Worm (Caenorhabditis elegans) whole organism, L4 larva: ENCODE measurements around the gene F39G3.4.

Source experiments
- F37D6.2 ChIP-seq: sonication (generic microtip); optimal IDR thresholded peaks from 2 replicates; lab custom pipeline; 2016; ENCODE audit warnings: mild to moderate bottlenecking, missing genetic modification characterization, missing compliant biosample characterization
- Y48G9A.11 ChIP-seq: fragments of 200-800 bp; sonication (Bioruptor generic); IDR thresholded peaks from 2 replicates; pipeline ENCODE4 v1.3.6; 2022; ENCODE audit warnings: missing genetic modification reagents, missing genetic modification characterization, missing compliant biosample characterization
- Y75B8A.6 ChIP-seq: fragments of 200-800 bp; sonication (Bioruptor generic); IDR thresholded peaks from 2 replicates; pipeline ENCODE4 v1.3.6; 2022; ENCODE audit warnings: missing genetic modification reagents, missing genetic modification characterization, missing compliant biosample characterization
- aha-1 ChIP-seq: fragments of 150-350 bp; peaks from one replicate; lab custom pipeline; 2014; ENCODE audit warnings: missing biosample characterization, missing genetic modification characterization
- ceh-28 ChIP-seq: fragments of 150-350 bp; optimal IDR thresholded peaks from 2 replicates; lab custom pipeline; 2014; ENCODE audit warnings: missing biosample characterization, missing genetic modification reagents, missing genetic modification characterization
- ceh-44 ChIP-seq: fragments of 200-800 bp; sonication (Bioruptor generic); IDR thresholded peaks from 2 replicates; pipeline ENCODE4 v1.3.6; 2022; ENCODE audit warnings: missing genetic modification reagents, missing genetic modification characterization, missing compliant biosample characterization
- ces-1 ChIP-seq: fragments of 150-350 bp; sonication (generic microtip); optimal IDR thresholded peaks from 4 replicates; lab custom pipeline; 2014; ENCODE audit warnings: missing biosample characterization, missing genetic modification reagents, missing genetic modification characterization
- daf-16 ChIP-seq, 3 experiments: sonication (generic microtip); optimal IDR thresholded peaks; 2 replicates each; lab custom pipeline; 2016 to 2017; ENCODE audit warnings: missing genetic modification characterization in 3 of 3, missing genetic modification reagents in 3 of 3, mild to moderate bottlenecking in 2 of 3, missing compliant biosample characterization in 2 of 3, missing biosample characterization in 1 of 3, moderate library complexity in 1 of 3
- daf-19 ChIP-seq: fragments of 200-800 bp; sonication (Bioruptor generic); conservative IDR thresholded peaks from 2 replicates; pipeline ENCODE4 v1.3.6; 2022; ENCODE audit warnings: missing genetic modification characterization, missing compliant biosample characterization
- daf-8 ChIP-seq: fragments of 200-800 bp; sonication (Bioruptor generic); IDR thresholded peaks from 2 replicates; pipeline ENCODE4 v1.3.6; 2022; ENCODE audit warnings: missing genetic modification characterization, missing compliant biosample characterization
- dmd-6 ChIP-seq: fragments of 200-800 bp; sonication (Bioruptor generic); IDR thresholded peaks from 2 replicates; pipeline ENCODE4 v1.3.6; 2022; ENCODE audit warnings: missing genetic modification reagents, missing genetic modification characterization, missing compliant biosample characterization
- dpl-1 ChIP-seq: fragments of 150-350 bp; optimal IDR thresholded peaks from 2 replicates; lab custom pipeline; 2014; ENCODE audit warnings: missing biosample characterization, missing genetic modification reagents, missing genetic modification characterization
- egl-43 ChIP-seq: fragments of 200-800 bp; sonication (Bioruptor generic); IDR thresholded peaks from 2 replicates; pipeline ENCODE4 v1.3.6; 2022; ENCODE audit warnings: missing genetic modification reagents, missing genetic modification characterization, missing compliant biosample characterization
- jun-1 ChIP-seq: fragments of 150-350 bp; optimal IDR thresholded peaks from 2 replicates; lab custom pipeline; 2014; ENCODE audit warnings: missing biosample characterization, missing genetic modification reagents, missing genetic modification characterization
- lim-7 ChIP-seq: fragments of 200-800 bp; sonication (Bioruptor generic); IDR thresholded peaks from 2 replicates; pipeline ENCODE4 v1.3.6; 2022; ENCODE audit warnings: missing genetic modification characterization, missing compliant biosample characterization
- lin-29 ChIP-seq: fragments of 200-800 bp; sonication (Bioruptor generic); IDR thresholded peaks from 2 replicates; pipeline ENCODE4 v1.3.6; 2022; ENCODE audit warnings: missing genetic modification reagents, missing genetic modification characterization, missing compliant biosample characterization
- lin-38 ChIP-seq: fragments of 200-800 bp; sonication (Bioruptor generic); IDR thresholded peaks from 2 replicates; pipeline ENCODE4 v1.3.6; 2022; ENCODE audit warnings: missing genetic modification reagents, missing genetic modification characterization, missing compliant biosample characterization
- lir-3 ChIP-seq: sonication (generic microtip); optimal IDR thresholded peaks from 2 replicates; lab custom pipeline; 2016; ENCODE audit warnings: mild to moderate bottlenecking, missing genetic modification characterization, missing compliant biosample characterization
- madf-9 ChIP-seq: fragments of 200-800 bp; sonication (Bioruptor generic); conservative IDR thresholded peaks from 2 replicates; pipeline ENCODE4 v1.3.6; 2022; ENCODE audit warnings: missing genetic modification reagents, missing genetic modification characterization, missing compliant biosample characterization
- mxl-2 ChIP-seq: fragments of 200-800 bp; sonication (Bioruptor generic); conservative IDR thresholded peaks from 2 replicates; pipeline ENCODE4 v1.3.6; 2022; ENCODE audit warnings: missing genetic modification reagents, missing genetic modification characterization, missing compliant biosample characterization
- nhr-111 ChIP-seq: fragments of 200-800 bp; sonication (Bioruptor generic); optimal IDR thresholded peaks from 2 replicates; lab custom pipeline; 2018; ENCODE audit warnings: mild to moderate bottlenecking, missing genetic modification characterization, missing compliant biosample characterization
- nhr-237 ChIP-seq: sonication (generic microtip); optimal IDR thresholded peaks from 2 replicates; lab custom pipeline; 2017; ENCODE audit warnings: missing biosample characterization, missing genetic modification characterization
- nhr-25 ChIP-seq: sonication (generic microtip); optimal IDR thresholded peaks from 2 replicates; lab custom pipeline; 2017; ENCODE audit warnings: missing genetic modification characterization, mild to moderate bottlenecking, missing compliant biosample characterization, antibody characterized with exemption, moderate library complexity, borderline replicate concordance; ENCODE audit not compliant: insufficient read depth
- pha-4 ChIP-seq, 2 experiments: fragments of 150-350 bp in 1 of 2; fragments of 200-800 bp in 1 of 2; sonication (Bioruptor generic) in 1 of 2; IDR thresholded peaks in 1 of 2; optimal IDR thresholded peaks in 1 of 2; 2 replicates each; pipeline versions ENCODE4 v1.3.6 to Lab custom; 2014 to 2022; ENCODE audit warnings: missing genetic modification characterization in 2 of 2, missing genetic modification reagents in 2 of 2, missing biosample characterization in 1 of 2, missing compliant biosample characterization in 1 of 2
- pqm-1 ChIP-seq: sonication (generic microtip); optimal IDR thresholded peaks from 2 replicates; lab custom pipeline; 2017; ENCODE audit warnings: missing biosample characterization, missing genetic modification characterization
- rbr-2 ChIP-seq: sonication (generic microtip); optimal IDR thresholded peaks from 2 replicates; lab custom pipeline; 2016; ENCODE audit warnings: missing genotype, missing genetic modification characterization, missing compliant biosample characterization
- saeg-2 ChIP-seq: fragments of 200-800 bp; sonication (Bioruptor generic); IDR thresholded peaks from 2 replicates; pipeline ENCODE4 v1.3.6; 2022; ENCODE audit warnings: missing genetic modification reagents, missing genetic modification characterization, missing compliant biosample characterization
- sdz-12 ChIP-seq: fragments of 200-800 bp; sonication (Bioruptor generic); optimal IDR thresholded peaks from 2 replicates; lab custom pipeline; 2018; ENCODE audit warnings: mild to moderate bottlenecking, missing genetic modification characterization, missing compliant biosample characterization
- set-16 ChIP-seq: fragments of 200-800 bp; sonication (Bioruptor generic); IDR thresholded peaks from 2 replicates; pipeline ENCODE4 v1.3.6; 2022; ENCODE audit warnings: missing genetic modification reagents, missing genetic modification characterization, missing compliant biosample characterization
- snpc-1.2 ChIP-seq: fragments of 200-800 bp; sonication (Bioruptor generic); IDR thresholded peaks from 2 replicates; pipeline ENCODE4 v1.3.6; 2022; ENCODE audit warnings: missing genetic modification reagents, missing genetic modification characterization, missing compliant biosample characterization
- snpc-4 ChIP-seq: fragments of 150-350 bp; optimal IDR thresholded peaks from 2 replicates; lab custom pipeline; 2014; ENCODE audit warnings: missing biosample characterization, missing genetic modification characterization
- spr-3 ChIP-seq: fragments of 200-800 bp; sonication (Bioruptor generic); optimal IDR thresholded peaks from 2 replicates; lab custom pipeline; 2018; ENCODE audit warnings: mild to moderate bottlenecking, missing genetic modification characterization, missing compliant biosample characterization
- tra-1 ChIP-seq: fragments of 200-800 bp; sonication (Bioruptor generic); IDR thresholded peaks from 2 replicates; pipeline ENCODE4 v1.3.6; 2022; ENCODE audit warnings: missing genetic modification reagents, missing genetic modification characterization, missing compliant biosample characterization
- unc-130 ChIP-seq: sonication (generic microtip); optimal IDR thresholded peaks from 2 replicates; lab custom pipeline; 2016; ENCODE audit warnings: missing genetic modification reagents, missing genetic modification characterization, missing compliant biosample characterization
- vab-7 ChIP-seq: fragments of 200-800 bp; sonication (Bioruptor generic); IDR thresholded peaks from 2 replicates; pipeline ENCODE4 v1.3.6; 2022; ENCODE audit warnings: missing genetic modification reagents, missing genetic modification characterization, missing compliant biosample characterization
- zfp-2 ChIP-seq: sonication (generic microtip); optimal IDR thresholded peaks from 2 replicates; lab custom pipeline; 2016; ENCODE audit warnings: mild to moderate bottlenecking, missing genetic modification characterization, missing compliant biosample characterization

The F39G3.4 gene

ce11 chrV:4745269-4745668 lies 20.7 kb downstream of the F39G3.4 start, which contains the start of gene C18G1.7:
Gene C18G1.7 (plus strand): TSS chrV:4745569.
- TF ChIP-seq dpl-1: no peak
- TF ChIP-seq nhr-111 (GFP tag; lab: Kevin White, UChicago): no peak
- TF ChIP-seq madf-9 (GFP tag; lab: Robert Waterston, UW): no peak
- TF ChIP-seq mxl-2: no peak
- no peak for TF ChIP-seq daf-19 (GFP tag; lab: Robert Waterston, UW)
- TF ChIP-seq dmd-6 (GFP tag; lab: Robert Waterston, UW): no peak
- no peak for TF ChIP-seq nhr-237 (tag; lab: Kevin White, UChicago)
- TF ChIP-seq daf-8 (GFP tag; lab: Robert Waterston, UW): no peak
- TF ChIP-seq rbr-2 (tag; lab: Kevin White, UChicago): no peak
- TF ChIP-seq zfp-2 (tag; lab: Kevin White, UChicago): no peak
- TF ChIP-seq pqm-1: no peak
- TF ChIP-seq ces-1 (GFP tag; lab: Kevin White, UChicago): no peak
- TF ChIP-seq lin-29 (GFP tag; lab: Robert Waterston, UW): no peak
- no peak for TF ChIP-seq sdz-12 (GFP tag; lab: Kevin White, UChicago)
- TF ChIP-seq spr-3: no peak
- no peak for TF ChIP-seq F37D6.2

ce11 chrV:4750294-4750693 lies 25.7 kb downstream of the F39G3.4 start, which contains the start of gene C18G1.6:
Gene C18G1.6 (plus strand): TSS chrV:4750594.
- TF ChIP-seq ceh-28 (tag; lab: Kevin White, UChicago) (no peak), daf-16 (GFP tag; optimal IDR thresholded peaks at IDR 0.05; lab: Kevin White, UChicago) (no peak), daf-16 (tag; optimal IDR thresholded peaks at IDR 0.05; lab: Kevin White, UChicago) (no peak), nhr-25 (tag; lab: Kevin White, UChicago) (no peak), pqm-1 (no peak), tra-1 (GFP tag; lab: Robert Waterston, UW) (no peak), jun-1 (no peak), snpc-4 (tag; lab: Kevin White, UChicago) (no peak), vab-7 (GFP tag; lab: Robert Waterston, UW) (no peak)

- TF ChIP-seq lim-7 (GFP tag; lab: Robert Waterston, UW): peak; percentile 45; the same call in 1 of the 2 replicates
- peak; percentile 73 for TF ChIP-seq aha-1 (tag; lab: Kevin White, UChicago)
- peak; percentile 59 for TF ChIP-seq Y48G9A.11 (GFP tag; lab: Robert Waterston, UW)
- TF ChIP-seq lin-38: peak; percentile 22; the same call in 1 of the 2 replicates
- no peak for TF ChIP-seq lir-3 (tag; lab: Kevin White, UChicago)
- TF ChIP-seq unc-130 (GFP tag; lab: Kevin White, UChicago): peak; percentile 7
- no peak for TF ChIP-seq ces-1 (GFP tag; lab: Kevin White, UChicago)
- TF ChIP-seq Y75B8A.6 (GFP tag; lab: Robert Waterston, UW): no peak
- 0 out of 2 replicates have a peak, but pooled peaks have one; percentile 25 for TF ChIP-seq snpc-1.2
- TF ChIP-seq egl-43 (GFP tag; lab: Robert Waterston, UW): 0 out of 2 replicates have a peak, but pooled peaks have one; percentile 67
- TF ChIP-seq ceh-44 (GFP tag; lab: Robert Waterston, UW): peak; percentile 54; the same call in 1 of the 2 replicates
- TF ChIP-seq, all 104 proteins: peak for 8
Observed at ce11 chrV:4754123-4754522, 29.6 kb downstream of the F39G3.4 start, which contains the start of gene hil-4. Gene hil-4 (plus strand): TSS chrV:4754313.

ce11 chrV:4754684-4755211 lies 30.2 kb downstream of the F39G3.4 start:
- TF ChIP-seq egl-43 (GFP tag; lab: Robert Waterston, UW) (peak; percentile 8; the same call in 1 of the 2 replicates), lin-38 (0 out of 2 replicates have a peak, but pooled peaks have one; percentile 10), set-16 (GFP tag; lab: Robert Waterston, UW) (peak; percentile 91), pha-4 (GFP tag; IDR thresholded peaks at IDR 0.05; lab: Robert Waterston, UW) (peak; percentile 16; the same call in 1 of the 2 replicates), pha-4 (tag; optimal IDR thresholded peaks at IDR 0.05; lab: Kevin White, UChicago) (no peak), saeg-2 (GFP tag; lab: Robert Waterston, UW) (no peak)
